Fruit fly (Drosophila melanogaster) whole organism, embryonic: Measurements from ENCODE around the gene Alp13.

ENCODE experiments used
- CG13424 ChIP-seq: fragments of 200-800 bp; sonication (Bioruptor generic); optimal IDR thresholded peaks from 2 replicates; lab custom pipeline; 2019; ENCODE audit warnings: missing biosample characterization, mild to moderate bottlenecking, missing genetic modification characterization, moderate library complexity
- CG17612 ChIP-seq: fragments of 200-800 bp; sonication (Bioruptor generic); IDR thresholded peaks from 2 replicates; pipeline ENCODE4 v1.3.6; 2022; ENCODE audit warnings: missing biosample characterization, missing genetic modification characterization
- CG1792 ChIP-seq: fragments of 200-800 bp; sonication (Bioruptor generic); optimal IDR thresholded peaks from 2 replicates; lab custom pipeline; 2016; ENCODE audit warnings: missing biosample characterization, missing genetic modification characterization
- CG2202 ChIP-seq: fragments of 200-800 bp; sonication (Bioruptor generic); optimal IDR thresholded peaks from 2 replicates; lab custom pipeline; 2018; ENCODE audit warnings: missing biosample characterization, mild to moderate bottlenecking, missing genetic modification characterization
- CG30403 ChIP-seq: fragments of 200-800 bp; sonication (Bioruptor generic); optimal IDR thresholded peaks from 3 replicates; lab custom pipeline; 2016; ENCODE audit warnings: missing biosample characterization, missing genetic modification characterization
- CG3163 ChIP-seq: fragments of 200-800 bp; sonication (Bioruptor generic); optimal IDR thresholded peaks from 3 replicates; lab custom pipeline; 2016; ENCODE audit warnings: missing biosample characterization, missing genetic modification characterization
- CG32767 ChIP-seq: fragments of 200-800 bp; sonication (Bioruptor generic); IDR thresholded peaks from 2 replicates; pipeline ENCODE4 v1.3.6; 2022; ENCODE audit warnings: missing biosample characterization, missing genetic modification characterization
- CG32772 ChIP-seq: fragments of 200-800 bp; sonication (Bioruptor generic); IDR thresholded peaks from 2 replicates; pipeline ENCODE4 v1.3.6; 2022; ENCODE audit warnings: missing biosample characterization, missing genetic modification characterization
- CG3407 ChIP-seq: fragments of 200-800 bp; sonication (Bioruptor generic); optimal IDR thresholded peaks from 2 replicates; lab custom pipeline; 2018; ENCODE audit warnings: missing biosample characterization, mild to moderate bottlenecking, missing genetic modification characterization
- CG3726 ChIP-seq: fragments of 200-800 bp; sonication (Bioruptor generic); IDR thresholded peaks from 3 replicates; pipeline ENCODE4, ENCODE4 v1.3.6; 2022; ENCODE audit warnings: missing biosample characterization, missing genetic modification characterization
- CG3847 ChIP-seq: fragments of 200-800 bp; sonication (Bioruptor generic); IDR thresholded peaks from 2 replicates; pipeline ENCODE4 v1.3.6; 2022; ENCODE audit warnings: missing biosample characterization, missing genetic modification characterization
- CG4404 ChIP-seq: fragments of 200-800 bp; sonication (Bioruptor generic); IDR thresholded peaks from 2 replicates; pipeline ENCODE4 v1.3.6; 2022; ENCODE audit warnings: missing biosample characterization, missing genetic modification characterization
- CG4707 ChIP-seq: fragments of 200-800 bp; sonication (Bioruptor generic); optimal IDR thresholded peaks from 2 replicates; lab custom pipeline; 2018; ENCODE audit warnings: missing biosample characterization, mild to moderate bottlenecking, missing genetic modification characterization, moderate library complexity
- CG4820 ChIP-seq: fragments of 200-800 bp; sonication (Bioruptor generic); optimal IDR thresholded peaks from 3 replicates; lab custom pipeline; 2016; ENCODE audit warnings: missing biosample characterization, missing genetic modification characterization
- CG5245 ChIP-seq: fragments of 200-800 bp; sonication (Bioruptor generic); optimal IDR thresholded peaks from 3 replicates; lab custom pipeline; 2016; ENCODE audit warnings: missing biosample characterization, missing genetic modification characterization
- CG6683 ChIP-seq: fragments of 200-800 bp; sonication (Bioruptor generic); optimal IDR thresholded peaks from 2 replicates; lab custom pipeline; 2017; ENCODE audit warnings: missing biosample characterization, mild to moderate bottlenecking, missing genetic modification characterization, missing genetic modification reagents
- CG7786 ChIP-seq: fragments of 200-800 bp; sonication (Bioruptor generic); optimal IDR thresholded peaks from 2 replicates; lab custom pipeline; 2016; ENCODE audit warnings: missing biosample characterization, missing genetic modification characterization
- CG8388 ChIP-seq: fragments of 200-800 bp; sonication (Bioruptor generic); optimal IDR thresholded peaks from 2 replicates; lab custom pipeline; 2019; ENCODE audit warnings: missing biosample characterization, mild to moderate bottlenecking, missing genetic modification characterization, moderate library complexity
- CG8944 ChIP-seq: fragments of 200-800 bp; sonication (Bioruptor generic); optimal IDR thresholded peaks from 3 replicates; lab custom pipeline; 2016; ENCODE audit warnings: missing biosample characterization, missing genetic modification characterization
- CG9609 ChIP-seq: fragments of 200-800 bp; sonication (Bioruptor generic); optimal IDR thresholded peaks from 3 replicates; lab custom pipeline; 2016; ENCODE audit warnings: missing biosample characterization, missing genetic modification characterization
- CG9797 ChIP-seq: fragments of 200-800 bp; sonication (Bioruptor generic); optimal IDR thresholded peaks from 3 replicates; lab custom pipeline; 2018; ENCODE audit warnings: missing biosample characterization, mild to moderate bottlenecking, missing genetic modification characterization
- CkIIα-i1 ChIP-seq: fragments of 200-800 bp; sonication (Bioruptor generic); IDR thresholded peaks from 2 replicates; pipeline ENCODE4 v1.3.6; 2022; ENCODE audit warnings: missing biosample characterization, missing genetic modification characterization
- Dip3 ChIP-seq: fragments of 200-800 bp; sonication (Bioruptor generic); optimal IDR thresholded peaks from 3 replicates; lab custom pipeline; 2016; ENCODE audit warnings: missing biosample characterization, missing genetic modification characterization
- E2f2 ChIP-seq: fragments of 200-800 bp; sonication (Bioruptor generic); IDR thresholded peaks from 2 replicates; pipeline ENCODE4 v1.3.6; 2022; ENCODE audit warnings: missing biosample characterization, missing genetic modification characterization
- HLH54F ChIP-seq: fragments of 200-800 bp; sonication (Bioruptor generic); optimal IDR thresholded peaks from 3 replicates; lab custom pipeline; 2016; ENCODE audit warnings: missing biosample characterization, missing genetic modification characterization
- Lpt ChIP-seq: fragments of >200 bp; optimal IDR thresholded peaks from 2 replicates; lab custom pipeline; 2018; ENCODE audit warnings: missing biosample characterization, missing genetic modification characterization
- MESR4 ChIP-seq: fragments of 200-800 bp; sonication (Bioruptor generic); optimal IDR thresholded peaks from 2 replicates; lab custom pipeline; 2018; ENCODE audit warnings: missing biosample characterization, mild to moderate bottlenecking, missing genetic modification characterization, moderate library complexity
- Myb ChIP-seq: fragments of 200-800 bp; sonication (Bioruptor generic); optimal IDR thresholded peaks from 2 replicates; lab custom pipeline; 2016; ENCODE audit warnings: missing biosample characterization, missing genetic modification characterization
- Rx ChIP-seq: fragments of 200-800 bp; sonication (Bioruptor generic); IDR thresholded peaks from 2 replicates; pipeline ENCODE4 v1.3.6; 2022; ENCODE audit warnings: missing biosample characterization, missing genetic modification characterization
- ab ChIP-seq: fragments of 200-800 bp; sonication (Bioruptor generic); optimal IDR thresholded peaks from 2 replicates; lab custom pipeline; 2016; ENCODE audit warnings: missing biosample characterization, missing genetic modification characterization
- ac ChIP-seq: fragments of 200-800 bp; sonication (Bioruptor generic); optimal IDR thresholded peaks from 3 replicates; lab custom pipeline; 2017; ENCODE audit warnings: missing biosample characterization, mild to moderate bottlenecking, missing genetic modification characterization
- amos ChIP-seq: fragments of 200-800 bp; sonication (Bioruptor generic); IDR thresholded peaks from 2 replicates; pipeline ENCODE4 v1.3.6; 2022; ENCODE audit warnings: missing biosample characterization, missing genetic modification characterization; ENCODE audit not compliant: partially characterized antibody
- bowl ChIP-seq: fragments of 200-800 bp; sonication (Bioruptor generic); IDR thresholded peaks from 2 replicates; pipeline ENCODE4 v1.3.6; 2022; ENCODE audit warnings: missing biosample characterization, missing genetic modification characterization
- cad ChIP-seq: fragments of >200 bp; optimal IDR thresholded peaks from 2 replicates; lab custom pipeline; 2017; ENCODE audit warnings: missing biosample characterization, missing genetic modification characterization
- cg ChIP-seq: fragments of 200-800 bp; sonication (Bioruptor generic); optimal IDR thresholded peaks from 3 replicates; lab custom pipeline; 2019; ENCODE audit warnings: missing biosample characterization, mild to moderate bottlenecking, missing genetic modification characterization, moderate library complexity
- dysf ChIP-seq: fragments of 200-800 bp; sonication (Bioruptor generic); IDR thresholded peaks from 3 replicates; pipeline ENCODE4 v1.3.6; 2022; ENCODE audit warnings: missing biosample characterization, missing genetic modification characterization
- exex ChIP-seq: fragments of 200-800 bp; sonication (Bioruptor generic); optimal IDR thresholded peaks from 4 replicates; lab custom pipeline; 2018; ENCODE audit warnings: missing biosample characterization, mild to moderate bottlenecking, missing genetic modification characterization, moderate library complexity
- h ChIP-seq: fragments of >200 bp; optimal IDR thresholded peaks from 2 replicates; lab custom pipeline; 2017
- hbn ChIP-seq: fragments of 200-800 bp; sonication (Bioruptor generic); IDR thresholded peaks from 2 replicates; pipeline ENCODE4 v1.3.6; 2022; ENCODE audit warnings: missing biosample characterization, missing genetic modification characterization; ENCODE audit not compliant: partially characterized antibody
- her ChIP-seq: fragments of 200-800 bp; sonication (Bioruptor generic); optimal IDR thresholded peaks from 2 replicates; lab custom pipeline; 2016; ENCODE audit warnings: missing biosample characterization, missing genetic modification characterization
- nau ChIP-seq: fragments of 200-800 bp; sonication (Bioruptor generic); optimal IDR thresholded peaks from 3 replicates; lab custom pipeline; 2017; ENCODE audit warnings: missing biosample characterization, mild to moderate bottlenecking, missing genetic modification characterization, missing genetic modification reagents
- nom ChIP-seq: fragments of 200-800 bp; sonication (Bioruptor generic); optimal IDR thresholded peaks from 2 replicates; lab custom pipeline; 2017; ENCODE audit warnings: missing biosample characterization, missing genetic modification characterization, mild to moderate bottlenecking, moderate library complexity, missing genetic modification reagents
- oc ChIP-seq: fragments of 200-800 bp; sonication (Bioruptor generic); optimal IDR thresholded peaks from 2 replicates; lab custom pipeline; 2018; ENCODE audit warnings: missing biosample characterization, mild to moderate bottlenecking, missing genetic modification characterization, moderate library complexity
- odd ChIP-seq: fragments of 200-800 bp; sonication (Bioruptor generic); optimal IDR thresholded peaks from 2 replicates; lab custom pipeline; 2017; ENCODE audit warnings: missing biosample characterization, mild to moderate bottlenecking, missing genetic modification characterization
- onecut ChIP-seq: fragments of 200-800 bp; sonication (Bioruptor generic); IDR thresholded peaks from 2 replicates; pipeline ENCODE4 v1.3.6; 2022; ENCODE audit warnings: missing biosample characterization, missing genetic modification characterization
- prd ChIP-seq, 3 experiments: fragments of >200 bp in 2 of 3; fragments of 200-800 bp in 1 of 3; sonication (Bioruptor generic) in 1 of 3; optimal IDR thresholded peaks in 2 of 3; IDR thresholded peaks in 1 of 3; 2 replicates in 2 of 3; 3 replicates in 1 of 3; pipeline versions ENCODE4 v1.3.6 to Lab custom; 2017 to 2022; ENCODE audit warnings: missing biosample characterization in 1 of 3, missing genetic modification characterization in 1 of 3
- sens ChIP-seq: fragments of 200-800 bp; sonication (Bioruptor generic); peaks from one replicate; lab custom pipeline; 2016; ENCODE audit warnings: missing biosample characterization, missing genetic modification characterization
- sna ChIP-seq: fragments of 200-800 bp; sonication (Bioruptor generic); IDR thresholded peaks from 2 replicates; pipeline ENCODE4 v1.3.6; 2022; ENCODE audit warnings: missing biosample characterization, missing genetic modification characterization; ENCODE audit not compliant: partially characterized antibody
- tgo ChIP-seq: fragments of 200-800 bp; sonication (Bioruptor generic); IDR thresholded peaks from 3 replicates; pipeline ENCODE4 v1.3.6; 2022; ENCODE audit warnings: missing biosample characterization, missing genetic modification characterization
- tup ChIP-seq: fragments of 200-800 bp; sonication (Bioruptor generic); optimal IDR thresholded peaks from 2 replicates; lab custom pipeline; 2016; ENCODE audit warnings: missing biosample characterization, mild to moderate bottlenecking, missing genetic modification characterization, moderate library complexity
- usp ChIP-seq: fragments of >200 bp; optimal IDR thresholded peaks from 2 replicates; lab custom pipeline; 2017; ENCODE audit warnings: missing biosample characterization, missing genetic modification characterization

Alp13 gene

DNA sequence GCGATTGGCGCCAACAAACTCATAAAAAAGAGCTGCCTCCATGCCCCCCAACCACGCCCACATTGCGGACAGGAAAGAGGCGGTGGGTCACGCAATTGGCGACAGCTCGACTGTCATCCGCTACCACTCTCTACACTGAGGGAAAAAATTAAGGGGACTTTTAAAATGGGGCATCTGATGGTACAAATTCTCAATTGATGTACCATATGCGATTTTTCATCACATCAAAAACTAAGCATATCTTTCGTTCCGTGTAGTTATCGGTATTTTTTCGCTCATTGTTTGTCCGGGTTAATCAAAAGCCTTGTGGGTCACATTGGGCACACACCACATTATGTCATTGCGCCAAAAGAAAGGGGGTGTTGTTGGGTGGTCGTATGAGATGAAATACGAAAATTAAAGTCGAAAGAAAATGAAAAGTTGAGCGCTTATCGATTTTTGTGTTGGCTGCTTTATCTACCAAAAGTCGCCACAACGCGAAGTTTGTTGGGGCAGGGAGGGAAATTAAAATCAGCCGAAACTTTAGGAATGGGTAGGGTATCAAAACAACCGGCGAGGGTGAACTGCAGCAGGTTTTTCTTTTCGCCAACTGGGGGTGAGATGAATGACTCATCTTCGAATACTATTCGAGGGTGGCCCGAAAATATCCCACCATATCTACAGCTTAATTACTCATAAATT, 51.0 kb downstream of the Alp13 start (continued):
- TF ChIP-seq usp (GFP tag; lab: Kevin White, UChicago): no peak
- TF ChIP-seq CG6683 (GFP tag; lab: Kevin White, UChicago): no peak
- peak; percentile 12 for TF ChIP-seq CG30403
- TF ChIP-seq CG4404 (GFP tag; lab: Robert Waterston, UW): no peak
- TF ChIP-seq ac: no peak
- no peak for TF ChIP-seq CkIIα-i1 (GFP tag; lab: Robert Waterston, UW)
- peak; percentile 44; the same call in 1 of the 3 replicates for TF ChIP-seq tgo (GFP tag; lab: Robert Waterston, UW)
- no peak for TF ChIP-seq CG8944
- TF ChIP-seq CG13424: no peak
- TF ChIP-seq h: no peak
- TF ChIP-seq hbn: no peak
- peak; percentile 60 for TF ChIP-seq CG7786 (GFP tag; lab: Kevin White, UChicago)
- TF ChIP-seq dysf (GFP tag; lab: Robert Waterston, UW): peak; percentile 53; the same call in 2 of the 3 replicates
- no peak for TF ChIP-seq oc
- peak; percentile 23 for TF ChIP-seq Myb (GFP tag; lab: Kevin White, UChicago)
- no peak for TF ChIP-seq CG9609 (GFP tag; lab: Kevin White, UChicago)
- TF ChIP-seq CG9797 (GFP tag; lab: Kevin White, UChicago): no peak
- TF ChIP-seq tup (GFP tag; lab: Kevin White, UChicago): no peak
- no peak for TF ChIP-seq CG3726
- TF ChIP-seq sens (GFP tag; lab: Kevin White, UChicago): no peak
- TF ChIP-seq her (GFP tag; lab: Kevin White, UChicago): peak; percentile 54
- TF ChIP-seq sna (GFP tag; lab: Robert Waterston, UW): no peak
- TF ChIP-seq Lpt (GFP tag; lab: Kevin White, UChicago): no peak
- no peak for TF ChIP-seq CG32767
- TF ChIP-seq CG32772 (GFP tag; lab: Robert Waterston, UW): peak; percentile 32; the same call in 1 of the 2 replicates
- TF ChIP-seq CG17612 (GFP tag; lab: Robert Waterston, UW): no peak
- TF ChIP-seq CG5245: peak; percentile 17
- TF ChIP-seq cad (GFP tag; lab: Kevin White, UChicago): no peak
- no peak for TF ChIP-seq CG3163 (GFP tag; lab: Kevin White, UChicago)
- TF ChIP-seq E2f2 (GFP tag; lab: Robert Waterston, UW): no peak
- no peak for TF ChIP-seq bowl (GFP tag; lab: Robert Waterston, UW)
- TF ChIP-seq MESR4 (GFP tag; lab: Kevin White, UChicago): no peak
- TF ChIP-seq CG8388: no peak
- TF ChIP-seq CG2202 (tag; lab: Kevin White, UChicago): no peak
- TF ChIP-seq CG1792: peak; percentile 20
- TF ChIP-seq amos (GFP tag; lab: Robert Waterston, UW): no peak
- no peak for TF ChIP-seq cg (GFP tag; lab: Kevin White, UChicago)
- TF ChIP-seq CG4820 (GFP tag; lab: Kevin White, UChicago): no peak
- TF ChIP-seq CG3847 (GFP tag; lab: Robert Waterston, UW): peak; percentile 39; the same call in 1 of the 2 replicates
- TF ChIP-seq HLH54F (GFP tag; lab: Kevin White, UChicago): no peak
- TF ChIP-seq onecut (GFP tag; lab: Robert Waterston, UW): peak; percentile 95
- TF ChIP-seq CG3407 (GFP tag; lab: Kevin White, UChicago): no peak
- TF ChIP-seq CG4707 (GFP tag; lab: Kevin White, UChicago): no peak
- peak; percentile 3 for TF ChIP-seq exex (tag; lab: Kevin White, UChicago)
- no peak for TF ChIP-seq odd
- no peak for TF ChIP-seq nau (GFP tag; lab: Kevin White, UChicago)
- TF ChIP-seq nom: no peak
- TF ChIP-seq ab (GFP tag; lab: Kevin White, UChicago): no peak
- no peak for TF ChIP-seq Dip3 (GFP tag; lab: Kevin White, UChicago)
- no peak for TF ChIP-seq prd (optimal IDR thresholded peaks at IDR 0.05; lab: Kevin White, UChicago)
- 0 out of 3 replicates have a peak, but pooled peaks have one; percentile 16 for TF ChIP-seq prd (GFP tag; IDR thresholded peaks at IDR 0.05; lab: Robert Waterston, UW)
- TF ChIP-seq Rx: no peak
